Worm (Caenorhabditis elegans) whole organism, midembryonic: Measurements from ENCODE around the gene pps-1.

ENCODE experiments used
- T22C8.4 ChIP-seq: fragments of 200-800 bp; sonication (Bioruptor generic); IDR thresholded peaks from 2 replicates; pipeline ENCODE4 v1.3.6; 2022; ENCODE audit warnings: missing genetic modification characterization, missing compliant biosample characterization
- cog-1 ChIP-seq: sonication (generic microtip); optimal IDR thresholded peaks from 2 replicates; lab custom pipeline; 2016; ENCODE audit warnings: missing genetic modification characterization, missing compliant biosample characterization
- flt-1 ChIP-seq: fragments of 200-800 bp; sonication (Bioruptor generic); IDR thresholded peaks from 2 replicates; pipeline ENCODE4 v1.3.6; 2022; ENCODE audit warnings: missing genetic modification characterization, missing compliant biosample characterization
- klf-2 ChIP-seq: fragments of 200-800 bp; sonication (Bioruptor generic); conservative IDR thresholded peaks from 2 replicates; pipeline ENCODE4 v1.3.6; 2022; ENCODE audit warnings: missing genetic modification reagents, missing genetic modification characterization, missing compliant biosample characterization
- med-1 ChIP-seq: sonication (generic microtip); optimal IDR thresholded peaks from 2 replicates; lab custom pipeline; 2017; ENCODE audit warnings: missing genetic modification characterization, mild to moderate bottlenecking, missing compliant biosample characterization, antibody characterized with exemption, missing genetic modification reagents; ENCODE audit not compliant: insufficient read depth
- ref-1 ChIP-seq: fragments of 200-800 bp; sonication (Bioruptor generic); conservative IDR thresholded peaks from 2 replicates; pipeline ENCODE4 v1.3.6; 2022; ENCODE audit warnings: missing genetic modification reagents, missing genetic modification characterization, missing compliant biosample characterization
- tab-1 ChIP-seq: fragments of 200-800 bp; sonication (Bioruptor generic); IDR thresholded peaks from 2 replicates; pipeline ENCODE4 v1.3.6; 2022; ENCODE audit warnings: missing genetic modification characterization, missing compliant biosample characterization
- ztf-23 ChIP-seq: fragments of 200-800 bp; sonication (Bioruptor generic); IDR thresholded peaks from 2 replicates; pipeline ENCODE4 v1.3.6; 2022; ENCODE audit warnings: missing genetic modification reagents, missing genetic modification characterization, missing compliant biosample characterization
- ztf-29 ChIP-seq: fragments of 200-800 bp; sonication (Bioruptor generic); IDR thresholded peaks from 2 replicates; pipeline ENCODE4 v1.3.6; 2022; ENCODE audit warnings: missing genetic modification reagents, missing genetic modification characterization, missing compliant biosample characterization

pps-1 gene

DNA sequence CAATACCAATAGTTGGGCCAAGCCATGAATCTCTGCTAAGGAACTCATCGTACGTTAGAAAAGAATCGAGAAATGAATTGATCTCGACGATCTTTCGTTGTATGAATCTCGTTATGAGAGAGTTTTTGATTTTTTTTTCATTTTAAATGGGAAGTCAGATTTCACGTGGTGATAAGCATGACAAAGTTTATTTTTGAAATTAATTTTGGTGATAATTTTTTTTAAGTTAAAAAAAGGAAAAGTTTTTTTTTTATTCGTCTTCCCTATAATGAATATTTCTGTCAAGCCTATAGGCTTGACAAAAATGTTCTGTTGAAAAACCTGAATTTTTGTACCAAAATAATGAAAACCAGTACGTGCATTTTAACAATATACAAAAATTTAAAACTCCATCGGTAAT lies 26.0 kb upstream of the pps-1 start, which contains the start of gene K08F4.5:
Gene K08F4.5 (minus strand): TSS at position 101 of the 400 bp plus-strand sequence.
- TF ChIP-seq flt-1 (no peak), ztf-23 (GFP tag; lab: Robert Waterston, UW) (no peak), ref-1 (no peak), med-1 (GFP tag; lab: Kevin White, UChicago) (no peak), cog-1 (no peak), tab-1 (GFP tag; lab: Robert Waterston, UW) (no peak)

- no peak for TF ChIP-seq klf-2
- no peak for TF ChIP-seq ref-1
- no peak for TF ChIP-seq cog-1
- TF ChIP-seq ztf-29 (GFP tag; lab: Robert Waterston, UW) = no peak
- TF ChIP-seq med-1 (GFP tag; lab: Kevin White, UChicago) = no peak
- no peak for TF ChIP-seq T22C8.4 (GFP tag; lab: Robert Waterston, UW)
- no peak for TF ChIP-seq ztf-23 (GFP tag; lab: Robert Waterston, UW)
- TF ChIP-seq flt-1 = no peak
- no peak for TF ChIP-seq tab-1 (GFP tag; lab: Robert Waterston, UW)
Observed at ce11 chrIV:10137804-10138203, 24.0 kb upstream of the pps-1 start, which contains the start of gene K08F4.12. Gene K08F4.12 (plus strand): TSS chrIV:10138104.

DNA sequence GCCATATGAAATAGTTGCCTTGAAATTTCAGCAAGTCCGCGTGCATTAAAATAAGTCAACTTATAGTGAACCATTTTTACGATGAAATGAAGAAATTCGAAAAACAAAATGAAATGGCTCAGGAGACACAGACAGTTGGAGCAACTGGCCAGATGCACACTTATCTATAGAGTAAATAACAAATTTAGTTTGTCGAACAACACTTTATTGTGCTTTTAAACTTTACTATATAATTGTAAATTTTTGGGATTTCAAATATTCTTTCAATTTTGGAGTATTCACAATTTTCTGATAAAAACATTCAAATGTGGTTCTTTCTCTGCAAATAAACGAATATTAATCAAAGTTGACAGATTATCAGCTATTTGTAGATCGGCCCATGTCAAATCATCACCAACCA lies 21.7 kb upstream of the pps-1 start, which contains the start of gene gst-3:
Gene gst-3 (minus strand): TSS at position 101 of the 400 bp plus-strand sequence.
- TF ChIP-seq ztf-23 (GFP tag; lab: Robert Waterston, UW) (no peak), tab-1 (GFP tag; lab: Robert Waterston, UW) (no peak), cog-1 (no peak), med-1 (GFP tag; lab: Kevin White, UChicago) (no peak), T22C8.4 (GFP tag; lab: Robert Waterston, UW) (no peak), flt-1 (no peak), ref-1 (no peak), klf-2 (no peak)

ce11 chrIV:10141930-10142505 lies 19.8 kb upstream of the pps-1 start, which contains the start of the genes gst-2, gst-4 and dhs-12:
Gene gst-2 (minus strand): TSS chrIV:10142061.
Gene gst-4 (plus strand): TSS chrIV:10142225.
Gene dhs-12 (plus strand): TSS chrIV:10142455.
- TF ChIP-seq med-1 (GFP tag; lab: Kevin White, UChicago) (no peak), cog-1 (no peak), flt-1 (no peak), ztf-29 (GFP tag; lab: Robert Waterston, UW) (no peak)

DNA sequence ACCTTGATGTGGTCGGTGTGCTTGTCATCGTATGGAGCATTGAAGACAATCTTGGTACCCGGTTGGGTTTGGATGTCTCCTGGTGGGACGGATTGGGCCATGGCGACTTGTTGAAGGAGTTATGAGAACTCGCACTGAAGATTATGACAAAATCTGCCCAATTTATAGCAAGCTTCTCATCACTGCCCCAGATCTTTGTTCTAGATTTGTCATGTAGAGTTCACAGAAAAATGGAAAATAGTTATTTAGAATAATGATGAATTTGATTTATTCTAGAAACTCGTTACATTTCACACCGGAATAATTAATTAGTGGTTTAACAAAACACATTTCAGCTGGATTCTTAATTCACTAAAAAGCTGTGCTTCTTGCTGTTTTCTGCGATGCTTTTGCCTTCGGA lies 18.2 kb upstream of the pps-1 start, which contains the start of gene msp-38:
Gene msp-38 (minus strand): TSS at position 101 of the 400 bp plus-strand sequence.
- TF ChIP-seq ref-1 (no peak), tab-1 (GFP tag; lab: Robert Waterston, UW) (no peak), flt-1 (no peak), klf-2 (no peak)

- no peak for TF ChIP-seq med-1 (GFP tag; lab: Kevin White, UChicago)
- TF ChIP-seq ztf-29 (GFP tag; lab: Robert Waterston, UW) = no peak
- no peak for TF ChIP-seq tab-1 (GFP tag; lab: Robert Waterston, UW)
- TF ChIP-seq flt-1 = no peak
- TF ChIP-seq ztf-23 (GFP tag; lab: Robert Waterston, UW) = no peak
- TF ChIP-seq ref-1 = no peak
- TF ChIP-seq T22C8.4 (GFP tag; lab: Robert Waterston, UW) = no peak
- no peak for TF ChIP-seq klf-2
- TF ChIP-seq cog-1 = no peak
Observed at ce11 chrIV:10144487-10144886, 17.3 kb upstream of the pps-1 start.

DNA sequence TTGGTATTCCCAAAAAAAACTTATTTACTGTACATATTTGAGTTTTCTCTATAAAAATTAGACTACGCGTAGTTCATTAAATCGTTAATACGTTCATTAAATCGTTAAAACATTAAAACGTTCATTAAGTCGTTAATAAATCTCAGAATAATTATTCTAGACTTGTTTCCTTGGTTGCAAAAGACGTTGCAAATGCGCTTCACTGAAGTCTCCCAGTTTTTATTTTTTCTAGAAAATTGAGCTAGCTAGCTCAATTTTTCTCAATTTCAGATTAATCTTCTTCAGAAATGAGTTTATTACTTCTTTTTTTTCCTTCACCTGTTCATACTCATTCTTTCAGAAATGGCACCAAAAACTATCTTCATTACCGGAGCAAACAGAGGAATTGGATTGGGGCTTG lies 16.9 kb upstream of the pps-1 start:
- TF ChIP-seq flt-1 = no peak

- TF ChIP-seq med-1 (GFP tag; lab: Kevin White, UChicago) (no peak), T22C8.4 (GFP tag; lab: Robert Waterston, UW) (no peak), ztf-29 (GFP tag; lab: Robert Waterston, UW) (no peak), cog-1 (no peak), flt-1 (no peak), ztf-23 (GFP tag; lab: Robert Waterston, UW) (no peak), ref-1 (no peak), klf-2 (no peak), tab-1 (GFP tag; lab: Robert Waterston, UW) (no peak)
Observed at ce11 chrIV:10146885-10147284, 14.9 kb upstream of the pps-1 start, which contains the start of gene T14G10.8. Gene T14G10.8 (minus strand): TSS chrIV:10146985.

ce11 chrIV:10148938-10149337 lies 12.9 kb upstream of the pps-1 start, which contains the start of gene pigs-1:
Gene pigs-1 (minus strand): TSS chrIV:10149038.
- no peak for TF ChIP-seq ztf-23 (GFP tag; lab: Robert Waterston, UW)
- no peak for TF ChIP-seq flt-1
- TF ChIP-seq cog-1 = no peak
- TF ChIP-seq klf-2 = no peak
- no peak for TF ChIP-seq ztf-29 (GFP tag; lab: Robert Waterston, UW)
- no peak for TF ChIP-seq ref-1
- no peak for TF ChIP-seq tab-1 (GFP tag; lab: Robert Waterston, UW)
- TF ChIP-seq T22C8.4 (GFP tag; lab: Robert Waterston, UW) = no peak
- no peak for TF ChIP-seq med-1 (GFP tag; lab: Kevin White, UChicago)

DNA sequence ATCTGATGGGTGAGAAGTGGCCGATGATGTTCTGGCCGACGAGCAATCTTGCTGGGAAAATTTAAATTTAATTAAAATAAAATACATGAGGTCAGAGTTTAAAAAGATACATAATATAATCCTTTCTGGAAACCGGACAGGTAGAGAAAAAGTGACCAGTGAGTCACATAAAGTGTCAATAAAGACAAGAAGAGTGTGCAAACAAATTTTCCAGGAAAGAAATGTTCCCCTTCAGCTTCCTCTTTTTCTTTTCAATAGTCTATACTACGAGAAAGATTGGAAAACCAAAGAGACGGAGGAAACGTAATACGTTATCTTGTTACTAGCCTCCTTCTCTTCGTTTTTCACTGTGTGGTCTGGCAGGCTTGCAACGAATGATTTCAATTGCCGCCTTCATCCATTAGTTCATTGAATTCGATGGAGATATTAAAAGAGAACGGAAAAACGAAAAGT lies 11.2 kb upstream of the pps-1 start, which contains the start of gene tsp-12:
Gene tsp-12 (minus strand): TSS at position 51 of the 453 bp plus-strand sequence.
- TF ChIP-seq med-1 (GFP tag; lab: Kevin White, UChicago) (no peak), klf-2 (no peak), ztf-23 (GFP tag; lab: Robert Waterston, UW) (no peak), tab-1 (GFP tag; lab: Robert Waterston, UW) (no peak), T22C8.4 (GFP tag; lab: Robert Waterston, UW) (no peak), cog-1 (no peak), flt-1 (no peak), ztf-29 (GFP tag; lab: Robert Waterston, UW) (no peak), ref-1 (no peak)
